Worm (Caenorhabditis elegans) whole organism, L3 larva: ENCODE results near the gene his-61.
A peak's percentile ranks its signal among the peaks of the same experiment; 100 is the strongest.

ENCODE experiments used
- ZK546.5 ChIP-seq: sonication (generic microtip); optimal IDR thresholded peaks from 2 replicates; lab custom pipeline; 2017; ENCODE audit warnings: missing biosample characterization, missing genetic modification characterization
- aly-2 ChIP-seq: fragments of 150-350 bp; optimal IDR thresholded peaks from 2 replicates; lab custom pipeline; 2014; ENCODE audit warnings: missing biosample characterization, missing genetic modification characterization
- ceh-82 ChIP-seq: fragments of 150-350 bp; optimal IDR thresholded peaks from 2 replicates; lab custom pipeline; 2014; ENCODE audit warnings: missing biosample characterization, missing genetic modification characterization
- ceh-9 ChIP-seq: sonication (generic microtip); optimal IDR thresholded peaks from 2 replicates; lab custom pipeline; 2018; ENCODE audit warnings: missing biosample characterization, missing genetic modification characterization
- daf-12 ChIP-seq: fragments of 150-350 bp; optimal IDR thresholded peaks from 2 replicates; lab custom pipeline; 2014; ENCODE audit warnings: missing biosample characterization, missing genetic modification reagents, missing genetic modification characterization
- egl-27 ChIP-seq: sonication (generic microtip); optimal IDR thresholded peaks from 4 replicates; lab custom pipeline; 2017; ENCODE audit warnings: missing biosample characterization, missing genetic modification reagents, missing genetic modification characterization
- egl-5 ChIP-seq: fragments of 150-350 bp; optimal IDR thresholded peaks from 2 replicates; lab custom pipeline; 2017; ENCODE audit warnings: missing biosample characterization, missing genetic modification reagents, missing genetic modification characterization, inconsistent platforms
- elt-1 ChIP-seq: fragments of 150-350 bp; optimal IDR thresholded peaks from 2 replicates; lab custom pipeline; 2014; ENCODE audit warnings: missing biosample characterization, missing genetic modification characterization
- elt-2 ChIP-seq: sonication (generic microtip); optimal IDR thresholded peaks from 2 replicates; lab custom pipeline; 2016; ENCODE audit warnings: missing genetic modification reagents, mild to moderate bottlenecking, missing genetic modification characterization, missing compliant biosample characterization
- elt-3 ChIP-seq, 3 experiments: fragments of 150-350 bp in 1 of 3; sonication (generic microtip) in 2 of 3; optimal IDR thresholded peaks; 2 replicates in 2 of 3; 4 replicates in 1 of 3; lab custom pipeline; 2014 to 2017; ENCODE audit warnings: missing biosample characterization in 3 of 3, missing genetic modification characterization in 3 of 3
- eor-1 ChIP-seq, 2 experiments: fragments of 150-350 bp; optimal IDR thresholded peaks; 2 replicates each; lab custom pipeline; 2014 to 2018; ENCODE audit warnings: missing biosample characterization in 2 of 2, missing genetic modification characterization in 2 of 2
- fkh-10 ChIP-seq: sonication (generic microtip); optimal IDR thresholded peaks from 2 replicates; lab custom pipeline; 2017; ENCODE audit warnings: missing biosample characterization, missing genetic modification reagents, missing genetic modification characterization
- fkh-2 ChIP-seq: fragments of 150-350 bp; optimal IDR thresholded peaks from 2 replicates; lab custom pipeline; 2014; ENCODE audit warnings: missing biosample characterization, missing genetic modification reagents, missing genetic modification characterization
- fos-1 ChIP-seq: fragments of 150-350 bp; optimal IDR thresholded peaks from 2 replicates; lab custom pipeline; 2014; ENCODE audit warnings: missing biosample characterization, missing genetic modification characterization
- hmg-11 ChIP-seq: sonication (generic microtip); optimal IDR thresholded peaks from 2 replicates; lab custom pipeline; 2016; ENCODE audit warnings: missing genetic modification characterization, missing compliant biosample characterization
- jun-1 ChIP-seq: fragments of 150-350 bp; optimal IDR thresholded peaks from 2 replicates; lab custom pipeline; 2014; ENCODE audit warnings: missing biosample characterization, missing genetic modification reagents, missing genetic modification characterization
- lin-15B ChIP-seq: fragments of 150-350 bp; optimal IDR thresholded peaks from 2 replicates; lab custom pipeline; 2014; ENCODE audit warnings: missing biosample characterization, missing genetic modification characterization
- lin-39 ChIP-seq: fragments of 150-350 bp; optimal IDR thresholded peaks from 2 replicates; lab custom pipeline; 2018; ENCODE audit warnings: missing biosample characterization, missing genetic modification reagents, missing genetic modification characterization
- lsy-12 ChIP-seq: sonication (generic microtip); optimal IDR thresholded peaks from 2 replicates; lab custom pipeline; 2016; ENCODE audit warnings: mild to moderate bottlenecking, missing genetic modification characterization, missing compliant biosample characterization
- mdl-1 ChIP-seq: fragments of 150-350 bp; optimal IDR thresholded peaks from 2 replicates; lab custom pipeline; 2014; ENCODE audit warnings: missing biosample characterization, missing genetic modification characterization
- mml-1 ChIP-seq: fragments of 150-350 bp; sonication (generic microtip); optimal IDR thresholded peaks from 3 replicates; lab custom pipeline; 2014; ENCODE audit warnings: missing biosample characterization, missing genetic modification characterization
- nfya-1 ChIP-seq: sonication (generic microtip); optimal IDR thresholded peaks from 2 replicates; lab custom pipeline; 2017; ENCODE audit warnings: missing genetic modification characterization, mild to moderate bottlenecking, missing compliant biosample characterization, antibody characterized with exemption, moderate library complexity; ENCODE audit not compliant: insufficient read depth
- nhr-11 ChIP-seq: fragments of 150-350 bp; optimal IDR thresholded peaks from 2 replicates; lab custom pipeline; 2014; ENCODE audit warnings: missing biosample characterization, missing genetic modification characterization
- nhr-12 ChIP-seq: fragments of 150-350 bp; optimal IDR thresholded peaks from 2 replicates; lab custom pipeline; 2014; ENCODE audit warnings: missing biosample characterization, missing genetic modification characterization
- nhr-23 ChIP-seq: fragments of 150-350 bp; optimal IDR thresholded peaks from 2 replicates; lab custom pipeline; 2014; ENCODE audit warnings: missing biosample characterization, missing genetic modification reagents, missing genetic modification characterization
- nhr-237 ChIP-seq: fragments of 150-350 bp; optimal IDR thresholded peaks from 2 replicates; lab custom pipeline; 2014; ENCODE audit warnings: missing biosample characterization, missing genetic modification characterization
- nhr-25 ChIP-seq: sonication (generic microtip); optimal IDR thresholded peaks from 2 replicates; lab custom pipeline; 2017; ENCODE audit warnings: missing biosample characterization, missing genetic modification characterization
- nhr-28 ChIP-seq: fragments of 150-350 bp; optimal IDR thresholded peaks from 2 replicates; lab custom pipeline; 2014; ENCODE audit warnings: missing biosample characterization, missing genetic modification characterization
- nhr-43 ChIP-seq: sonication (generic microtip); optimal IDR thresholded peaks from 2 replicates; lab custom pipeline; 2016; ENCODE audit warnings: mild to moderate bottlenecking, missing genetic modification characterization, missing compliant biosample characterization; ENCODE audit not compliant: poor library complexity, severe bottlenecking
- nhr-67 ChIP-seq: fragments of 150-350 bp; optimal IDR thresholded peaks from 2 replicates; lab custom pipeline; 2014; ENCODE audit warnings: missing biosample characterization, missing genetic modification characterization
- nhr-77 ChIP-seq: fragments of 150-350 bp; optimal IDR thresholded peaks from 2 replicates; lab custom pipeline; 2014; ENCODE audit warnings: missing biosample characterization, missing genetic modification characterization
- pqm-1 ChIP-seq: fragments of 150-350 bp; optimal IDR thresholded peaks from 2 replicates; lab custom pipeline; 2017; ENCODE audit warnings: missing biosample characterization, missing genetic modification characterization, inconsistent platforms
- sea-2 ChIP-seq: fragments of 150-350 bp; sonication (generic microtip); optimal IDR thresholded peaks from 4 replicates; lab custom pipeline; 2014; ENCODE audit warnings: missing biosample characterization, missing genetic modification reagents, missing genetic modification characterization
- snpc-4 ChIP-seq: fragments of 150-350 bp; optimal IDR thresholded peaks from 2 replicates; lab custom pipeline; 2014; ENCODE audit warnings: missing biosample characterization, missing genetic modification characterization
- unc-39 ChIP-seq: sonication (generic microtip); optimal IDR thresholded peaks from 4 replicates; lab custom pipeline; 2017; ENCODE audit warnings: missing biosample characterization, missing genetic modification characterization
- unc-62 ChIP-seq: fragments of 150-350 bp; sonication (generic microtip); optimal IDR thresholded peaks from 4 replicates; lab custom pipeline; 2014; ENCODE audit warnings: missing biosample characterization, missing genetic modification reagents, missing genetic modification characterization
- ztf-11 ChIP-seq: fragments of 150-350 bp; optimal IDR thresholded peaks from 2 replicates; lab custom pipeline; 2014; ENCODE audit warnings: missing biosample characterization, missing genetic modification characterization
- ztf-4 ChIP-seq: fragments of 150-350 bp; optimal IDR thresholded peaks from 2 replicates; lab custom pipeline; 2014; ENCODE audit warnings: missing biosample characterization, missing genetic modification characterization

Gene his-61

DNA sequence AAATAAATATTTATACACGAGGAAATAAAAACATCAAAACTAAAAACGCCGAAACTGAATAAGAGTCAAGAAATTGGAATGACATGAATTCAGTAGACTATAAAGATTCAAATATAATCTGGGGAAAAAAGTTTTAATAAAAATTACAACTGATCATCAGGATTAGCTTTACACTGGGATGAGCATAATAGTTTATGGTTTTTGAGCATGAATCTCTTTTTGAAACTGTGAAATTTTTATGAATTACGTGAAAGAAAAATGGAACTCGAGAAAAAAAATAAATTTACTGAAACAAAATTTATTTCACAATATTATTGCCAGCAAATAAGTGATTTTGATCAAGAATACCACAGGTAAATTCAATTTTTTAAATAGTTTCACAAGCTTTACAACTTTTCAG, 38.5 kb downstream of the his-61 start, which contains the start of gene B0496.2:
B0496.2 (plus strand) TSS at position 301 of the 400 bp plus-strand sequence.
- no peak for TF ChIP-seq pqm-1 (tag; lab: Kevin White, UChicago)
- no peak for TF ChIP-seq nhr-67
- no peak for TF ChIP-seq ztf-11 (tag; lab: Kevin White, UChicago)
- no peak for TF ChIP-seq nhr-11
- no peak for TF ChIP-seq eor-1 (tag; optimal IDR thresholded peaks at IDR 0.05; lab: Kevin White, UChicago)
- TF ChIP-seq ztf-4 = no peak
- no peak for TF ChIP-seq fos-1 (tag; lab: Kevin White, UChicago)
- no peak for TF ChIP-seq nfya-1 (tag; lab: Kevin White, UChicago)
- no peak for TF ChIP-seq hmg-11 (tag; lab: Kevin White, UChicago)
- TF ChIP-seq jun-1 (tag; lab: Kevin White, UChicago) = no peak
- TF ChIP-seq unc-62 (GFP tag; lab: Kevin White, UChicago) = no peak
- no peak for TF ChIP-seq ceh-82 (tag; lab: Kevin White, UChicago)
- TF ChIP-seq nhr-77 = no peak
- TF ChIP-seq, all 47 proteins: peak for 0

ce11 chrIV:7445995-7446394, 40.0 kb downstream of the his-61 start, which contains the start of gene B0496.1:
B0496.1 (plus strand) TSS chrIV:7446295.
- no peak for TF ChIP-seq unc-62 (GFP tag; lab: Kevin White, UChicago)
- no peak for TF ChIP-seq nfya-1 (tag; lab: Kevin White, UChicago)

DNA sequence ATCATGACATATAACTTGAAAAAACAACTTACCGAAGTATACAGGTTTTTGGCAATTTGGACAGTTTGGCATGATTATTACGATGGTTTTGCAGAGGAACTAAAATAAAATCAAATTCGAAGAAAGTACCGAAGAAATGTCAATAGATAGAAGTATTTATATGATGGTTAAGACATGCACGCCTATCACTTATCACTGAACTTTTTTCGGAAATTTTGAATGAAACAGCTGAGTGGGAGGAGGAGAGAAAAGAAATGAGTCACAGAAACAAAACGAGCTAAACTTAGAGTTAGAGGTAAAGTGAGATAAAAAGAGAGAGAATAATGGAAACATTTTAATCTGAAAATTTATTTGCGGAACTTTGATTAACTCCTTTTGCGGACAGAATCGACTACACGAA, 40.8 kb downstream of the his-61 start, which contains the start of gene valv-1:
valv-1 (minus strand) TSS at position 101 of the 400 bp plus-strand sequence.
- TF ChIP-seq lsy-12 (no peak), nhr-237 (tag; lab: Kevin White, UChicago) (no peak), mdl-1 (tag; lab: Kevin White, UChicago) (no peak), pqm-1 (tag; lab: Kevin White, UChicago) (no peak), elt-3 (tag; optimal IDR thresholded peaks at IDR 0.05; lab: Kevin White, UChicago) (no peak), nhr-23 (tag; lab: Kevin White, UChicago) (no peak), elt-1 (tag; lab: Kevin White, UChicago) (no peak), nhr-12 (tag; lab: Kevin White, UChicago) (no peak), unc-62 (GFP tag; lab: Kevin White, UChicago) (no peak), nhr-43 (tag; lab: Kevin White, UChicago) (no peak), lin-15B (tag; lab: Kevin White, UChicago) (no peak), elt-2 (tag; lab: Kevin White, UChicago) (no peak), sea-2 (no peak), egl-27 (no peak), nhr-25 (no peak), nhr-28 (tag; lab: Kevin White, UChicago) (no peak), mml-1 (no peak), fkh-10 (GFP tag; lab: Kevin White, UChicago) (no peak)

- peak; percentile 20 for TF ChIP-seq elt-2 (tag; lab: Kevin White, UChicago)
- no peak for TF ChIP-seq ZK546.5
- peak; percentile 8 for TF ChIP-seq nhr-43 (tag; lab: Kevin White, UChicago)
Measured at ce11 chrIV:7440238-7440637, 45.8 kb downstream of the his-61 start.

- TF ChIP-seq daf-12 (tag; lab: Kevin White, UChicago) = no peak
- TF ChIP-seq lin-39 (tag; lab: Kevin White, UChicago) = no peak
- TF ChIP-seq elt-2 (tag; lab: Kevin White, UChicago) = no peak
- no peak for TF ChIP-seq unc-39 (tag; lab: Kevin White, UChicago)
- TF ChIP-seq lin-15B (tag; lab: Kevin White, UChicago) = no peak
- TF ChIP-seq snpc-4 (tag; lab: Kevin White, UChicago) = no peak
- no peak for TF ChIP-seq ztf-4
- TF ChIP-seq aly-2 (tag; lab: Kevin White, UChicago) = no peak
- TF ChIP-seq nhr-25 = no peak
- TF ChIP-seq ceh-82 (tag; lab: Kevin White, UChicago) = no peak
- TF ChIP-seq fkh-10 (GFP tag; lab: Kevin White, UChicago) = no peak
- TF ChIP-seq fkh-2 (tag; lab: Kevin White, UChicago) = no peak
- no peak for TF ChIP-seq ZK546.5
- no peak for TF ChIP-seq nhr-77
- TF ChIP-seq fos-1 (tag; lab: Kevin White, UChicago) = no peak
- no peak for TF ChIP-seq egl-27
- no peak for TF ChIP-seq ceh-9 (tag; lab: Kevin White, UChicago)
- no peak for TF ChIP-seq egl-5
- TF ChIP-seq pqm-1 (tag; lab: Kevin White, UChicago) = no peak
Measured at ce11 chrIV:7439377-7439776, 46.6 kb downstream of the his-61 start.
